Worm (Caenorhabditis elegans): ENCODE measurements around the gene damt-1.

DNA sequence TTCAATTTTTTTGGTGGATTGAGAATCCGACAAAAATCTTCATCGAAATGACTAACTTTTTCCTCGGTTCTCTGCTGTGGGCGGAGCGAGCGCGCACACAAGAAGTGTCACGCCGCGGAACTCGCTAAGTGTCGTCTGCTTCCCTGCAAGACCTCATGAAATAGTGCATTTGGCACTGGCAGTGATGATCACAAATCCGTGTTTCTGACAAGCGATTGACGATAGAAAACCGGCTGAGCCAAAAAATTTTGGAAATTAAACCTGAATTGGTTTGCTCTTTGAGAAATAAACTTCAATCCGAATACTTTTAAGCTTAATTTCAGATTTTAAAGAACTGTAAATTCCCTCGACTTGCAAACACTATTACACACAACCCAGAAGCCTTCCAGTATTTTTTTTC, 18.5 kb upstream of the damt-1 start:
- TF ChIP-seq lin-13 (GFP tag; optimal IDR thresholded peaks at IDR 0.05) (peak; percentile 42), nhr-12 (tag; optimal IDR thresholded peaks at IDR 0.05) (no peak), fos-1 (tag; optimal IDR thresholded peaks at IDR 0.05) (peak; percentile 74), skn-1 (tag; optimal IDR thresholded peaks at IDR 0.05) (no peak), ama-1 (optimal IDR thresholded peaks at IDR 0.05) (peak; percentile 91), aly-2 (tag; optimal IDR thresholded peaks at IDR 0.05) (no peak), nhr-23 (tag; optimal IDR thresholded peaks at IDR 0.05) (no peak), gmeb-1 (tag; optimal IDR thresholded peaks at IDR 0.05) (peak; percentile 69), ztf-11 (tag; optimal IDR thresholded peaks at IDR 0.05) (no peak), lsy-2 (tag; optimal IDR thresholded peaks at IDR 0.05) (peak; percentile 57 to 72), mdl-1 (tag; optimal IDR thresholded peaks at IDR 0.05) (peak; percentile 66 to 77), nhr-21 (tag; optimal IDR thresholded peaks at IDR 0.05) (peak; percentile 82)

Data from whole organism, L2 larva.